Worm (Caenorhabditis elegans) whole organism, young adult: ENCODE results near the gene bed-3.

Experiments
- B0035.1 ChIP-seq: sonication (generic microtip); optimal IDR thresholded peaks from 2 replicates; lab custom pipeline; 2016; ENCODE audit warnings: missing genetic modification characterization, mild to moderate bottlenecking, missing compliant biosample characterization, missing genotype, missing genetic modification reagents
- F22D6.2 ChIP-seq: sonication (generic microtip); optimal IDR thresholded peaks from 2 replicates; lab custom pipeline; 2016; ENCODE audit warnings: mild to moderate bottlenecking, missing genetic modification characterization, missing compliant biosample characterization
- F37B4.10 ChIP-seq: fragments of 200-800 bp; sonication (Bioruptor generic); IDR thresholded peaks from 2 replicates; pipeline ENCODE4 v1.3.6; 2022; ENCODE audit warnings: missing genetic modification characterization, missing compliant biosample characterization
- K11D2.4 ChIP-seq: fragments of 200-800 bp; sonication (Bioruptor generic); IDR thresholded peaks from 2 replicates; pipeline ENCODE4 v1.3.6; 2022; ENCODE audit warnings: missing genetic modification reagents, missing genetic modification characterization, missing compliant biosample characterization
- Y53G8AR.9 ChIP-seq: fragments of 200-800 bp; sonication (Bioruptor generic); conservative IDR thresholded peaks from 2 replicates; pipeline ENCODE4 v1.3.6; 2022; ENCODE audit warnings: missing genetic modification reagents, missing genetic modification characterization, missing compliant biosample characterization
- Y79H2A.3 ChIP-seq: fragments of 200-800 bp; sonication (Bioruptor generic); conservative IDR thresholded peaks from 2 replicates; pipeline ENCODE4 v1.3.6; 2022; ENCODE audit warnings: missing genetic modification reagents, missing genetic modification characterization, missing compliant biosample characterization
- Y95B8A.8 ChIP-seq: fragments of 200-800 bp; sonication (Bioruptor generic); IDR thresholded peaks from 2 replicates; pipeline ENCODE4 v1.3.6; 2022; ENCODE audit warnings: missing genetic modification reagents, missing genetic modification characterization, missing compliant biosample characterization
- ZK185.1 ChIP-seq: sonication (generic microtip); optimal IDR thresholded peaks from 2 replicates; lab custom pipeline; 2016; ENCODE audit warnings: mild to moderate bottlenecking, missing genetic modification characterization, missing compliant biosample characterization; ENCODE audit not compliant: poor library complexity, severe bottlenecking
- attf-5 ChIP-seq: fragments of 200-800 bp; sonication (Bioruptor generic); optimal IDR thresholded peaks from 2 replicates; lab custom pipeline; 2018; ENCODE audit warnings: mild to moderate bottlenecking, missing genetic modification characterization, missing compliant biosample characterization
- bed-1 ChIP-seq: fragments of 200-800 bp; sonication (Bioruptor generic); IDR thresholded peaks from 2 replicates; pipeline ENCODE4 v1.3.6; 2022; ENCODE audit warnings: missing genetic modification reagents, missing genetic modification characterization, missing compliant biosample characterization
- bed-2 ChIP-seq: fragments of 200-800 bp; sonication (Bioruptor generic); IDR thresholded peaks from 2 replicates; pipeline ENCODE4 v1.3.6; 2022; ENCODE audit warnings: missing genetic modification reagents, missing genetic modification characterization, missing compliant biosample characterization
- cebp-1 ChIP-seq, 2 experiments: fragments of 200-800 bp in 1 of 2; sonication (Bioruptor generic) in 1 of 2; sonication (generic microtip) in 1 of 2; IDR thresholded peaks in 1 of 2; optimal IDR thresholded peaks in 1 of 2; 2 replicates each; pipeline versions ENCODE4 v1.3.6 to Lab custom; 2017 to 2022; ENCODE audit warnings: missing compliant biosample characterization in 2 of 2, missing genetic modification characterization in 2 of 2, mild to moderate bottlenecking in 1 of 2, missing genetic modification reagents in 1 of 2, moderate library complexity in 1 of 2
- ceh-79 ChIP-seq: sonication (generic microtip); optimal IDR thresholded peaks from 2 replicates; lab custom pipeline; 2017; ENCODE audit warnings: mild to moderate bottlenecking, missing genetic modification characterization, missing compliant biosample characterization
- dox-1 ChIP-seq: fragments of 200-800 bp; sonication (Bioruptor generic); IDR thresholded peaks from 2 replicates; pipeline ENCODE4 v1.3.6; 2022; ENCODE audit warnings: missing genetic modification reagents, missing genetic modification characterization, missing compliant biosample characterization
- dpff-1 ChIP-seq: sonication (generic microtip); optimal IDR thresholded peaks from 2 replicates; lab custom pipeline; 2017; ENCODE audit warnings: mild to moderate bottlenecking, missing genetic modification characterization, missing compliant biosample characterization
- efl-1 ChIP-seq: fragments of 150-350 bp; optimal IDR thresholded peaks from 2 replicates; lab custom pipeline; 2014; ENCODE audit warnings: missing biosample characterization, missing genetic modification reagents, missing genetic modification characterization
- egl-18 ChIP-seq: fragments of 200-800 bp; sonication (Bioruptor generic); IDR thresholded peaks from 2 replicates; pipeline ENCODE4 v1.3.6; 2022; ENCODE audit warnings: missing genetic modification reagents, missing genetic modification characterization, missing compliant biosample characterization
- egl-44 ChIP-seq: fragments of 200-800 bp; sonication (Bioruptor generic); IDR thresholded peaks from 2 replicates; pipeline ENCODE4 v1.3.6; 2022; ENCODE audit warnings: missing genetic modification reagents, missing genetic modification characterization, missing compliant biosample characterization
- ets-4 ChIP-seq: fragments of 200-800 bp; sonication (Bioruptor generic); optimal IDR thresholded peaks from 2 replicates; lab custom pipeline; 2018; ENCODE audit warnings: mild to moderate bottlenecking, missing genetic modification characterization, missing compliant biosample characterization
- hlh-12 ChIP-seq: sonication (generic microtip); optimal IDR thresholded peaks from 2 replicates; lab custom pipeline; 2016; ENCODE audit warnings: missing genetic modification characterization, missing compliant biosample characterization
- hmg-1.2 ChIP-seq: fragments of 200-800 bp; sonication (Bioruptor generic); IDR thresholded peaks from 2 replicates; pipeline ENCODE4 v1.3.6; 2022; ENCODE audit warnings: missing genetic modification reagents, missing genetic modification characterization, missing compliant biosample characterization
- hrde-1 ChIP-seq: sonication (generic microtip); optimal IDR thresholded peaks from 2 replicates; lab custom pipeline; 2016; ENCODE audit warnings: missing genetic modification characterization, mild to moderate bottlenecking, missing compliant biosample characterization, moderate library complexity, missing genotype, missing genetic modification reagents, borderline replicate concordance
- hsf-1 ChIP-seq: fragments of 200-800 bp; sonication (Bioruptor generic); IDR thresholded peaks from 2 replicates; pipeline ENCODE4 v1.3.6; 2022; ENCODE audit warnings: missing genetic modification reagents, missing genetic modification characterization, missing compliant biosample characterization
- let-526 ChIP-seq: fragments of 200-800 bp; sonication (Bioruptor generic); IDR thresholded peaks from 2 replicates; pipeline ENCODE4 v1.3.6; 2022; ENCODE audit warnings: missing genetic modification reagents, missing genetic modification characterization, missing compliant biosample characterization
- let-607 ChIP-seq, 2 experiments: fragments of 200-800 bp in 1 of 2; sonication (Bioruptor generic) in 1 of 2; sonication (generic microtip) in 1 of 2; optimal IDR thresholded peaks; 2 replicates each; lab custom pipeline; 2016 to 2018; ENCODE audit warnings: mild to moderate bottlenecking in 2 of 2, missing compliant biosample characterization in 2 of 2, missing genetic modification characterization in 2 of 2, moderate library complexity in 2 of 2, missing genotype in 1 of 2
- lin-26 ChIP-seq: fragments of 200-800 bp; sonication (Bioruptor generic); IDR thresholded peaks from 2 replicates; pipeline ENCODE4 v1.3.6; 2022; ENCODE audit warnings: missing genetic modification reagents, missing genetic modification characterization, missing compliant biosample characterization
- lin-40 ChIP-seq: sonication (generic microtip); optimal IDR thresholded peaks from 2 replicates; lab custom pipeline; 2016; ENCODE audit warnings: missing genetic modification characterization, mild to moderate bottlenecking, missing compliant biosample characterization, missing genotype, missing genetic modification reagents
- lin-54 ChIP-seq: fragments of 200-800 bp; sonication (Bioruptor generic); optimal IDR thresholded peaks from 2 replicates; lab custom pipeline; 2018; ENCODE audit warnings: mild to moderate bottlenecking, missing genetic modification characterization, missing compliant biosample characterization
- lir-1 ChIP-seq: fragments of 200-800 bp; sonication (Bioruptor generic); conservative IDR thresholded peaks from 2 replicates; pipeline ENCODE4 v1.3.6; 2022; ENCODE audit warnings: missing genetic modification reagents, missing genetic modification characterization, missing compliant biosample characterization
- madf-10 ChIP-seq: sonication (generic microtip); optimal IDR thresholded peaks from 2 replicates; lab custom pipeline; 2016; ENCODE audit warnings: mild to moderate bottlenecking, missing genetic modification characterization, missing compliant biosample characterization
- madf-3 ChIP-seq: fragments of 200-800 bp; sonication (Bioruptor generic); IDR thresholded peaks from 2 replicates; pipeline ENCODE4 v1.3.6; 2022; ENCODE audit warnings: missing genetic modification reagents, missing genetic modification characterization, missing compliant biosample characterization
- mcd-1 ChIP-seq: fragments of 200-800 bp; sonication (Bioruptor generic); IDR thresholded peaks from 2 replicates; pipeline ENCODE4 v1.3.6; 2022; ENCODE audit warnings: missing genetic modification reagents, missing genetic modification characterization, missing compliant biosample characterization
- nfya-1 ChIP-seq: sonication (generic microtip); optimal IDR thresholded peaks from 2 replicates; lab custom pipeline; 2017; ENCODE audit warnings: antibody characterized with exemption, missing compliant biosample characterization, missing genetic modification characterization, borderline replicate concordance; ENCODE audit not compliant: insufficient read depth
- nfyb-1 ChIP-seq: fragments of 200-800 bp; sonication (Bioruptor generic); IDR thresholded peaks from 2 replicates; pipeline ENCODE4 v1.3.6; 2022; ENCODE audit warnings: missing genetic modification reagents, missing genetic modification characterization, missing compliant biosample characterization
- nhr-120 ChIP-seq: fragments of 200-800 bp; sonication (Bioruptor generic); IDR thresholded peaks from 2 replicates; pipeline ENCODE4 v1.3.6; 2022; ENCODE audit warnings: missing genetic modification characterization, missing compliant biosample characterization
- nhr-179 ChIP-seq: sonication (generic microtip); optimal IDR thresholded peaks from 2 replicates; lab custom pipeline; 2016; ENCODE audit warnings: mild to moderate bottlenecking, missing genetic modification characterization, missing compliant biosample characterization
- nhr-80 ChIP-seq: sonication (generic microtip); optimal IDR thresholded peaks from 2 replicates; lab custom pipeline; 2016; ENCODE audit warnings: missing genetic modification characterization, missing compliant biosample characterization
- pha-4 ChIP-seq: fragments of 150-350 bp; sonication (generic microtip); optimal IDR thresholded peaks from 2 replicates; lab custom pipeline; 2014; ENCODE audit warnings: missing biosample characterization, missing genetic modification reagents, missing genetic modification characterization
- repo-1 ChIP-seq: sonication (generic microtip); optimal IDR thresholded peaks from 2 replicates; lab custom pipeline; 2017; ENCODE audit warnings: mild to moderate bottlenecking, missing genetic modification characterization, missing compliant biosample characterization
- sdz-38 ChIP-seq: sonication (generic microtip); optimal IDR thresholded peaks from 2 replicates; lab custom pipeline; 2016; ENCODE audit warnings: missing genotype, missing genetic modification characterization, missing compliant biosample characterization
- sea-2 ChIP-seq: fragments of 200-800 bp; sonication (Bioruptor generic); IDR thresholded peaks from 2 replicates; pipeline ENCODE4 v1.3.6; 2022; ENCODE audit warnings: missing genetic modification characterization, missing compliant biosample characterization
- snpc-1.1 ChIP-seq: sonication (generic microtip); optimal IDR thresholded peaks from 2 replicates; lab custom pipeline; 2017; ENCODE audit warnings: missing genetic modification characterization, mild to moderate bottlenecking, missing compliant biosample characterization, antibody characterized with exemption, moderate library complexity, missing genotype, missing genetic modification reagents; ENCODE audit not compliant: insufficient read depth
- snpc-3.4 ChIP-seq: sonication (generic microtip); optimal IDR thresholded peaks from 2 replicates; lab custom pipeline; 2017; ENCODE audit warnings: missing genetic modification characterization, mild to moderate bottlenecking, missing compliant biosample characterization, antibody characterized with exemption, moderate library complexity, missing genotype, missing genetic modification reagents
- tlf-1 ChIP-seq: fragments of 200-800 bp; sonication (Bioruptor generic); optimal IDR thresholded peaks from 2 replicates; lab custom pipeline; 2018; ENCODE audit warnings: mild to moderate bottlenecking, missing genetic modification characterization, missing compliant biosample characterization
- zfh-2 ChIP-seq: fragments of 200-800 bp; sonication (Bioruptor generic); conservative IDR thresholded peaks from 2 replicates; pipeline ENCODE4 v1.3.6; 2022; ENCODE audit warnings: missing genetic modification reagents, missing genetic modification characterization, missing compliant biosample characterization
- ztf-6 ChIP-seq: fragments of 200-800 bp; sonication (Bioruptor generic); IDR thresholded peaks from 2 replicates; pipeline ENCODE4 v1.3.6; 2022; ENCODE audit warnings: missing genetic modification reagents, missing genetic modification characterization, missing compliant biosample characterization

bed-3 gene

DNA sequence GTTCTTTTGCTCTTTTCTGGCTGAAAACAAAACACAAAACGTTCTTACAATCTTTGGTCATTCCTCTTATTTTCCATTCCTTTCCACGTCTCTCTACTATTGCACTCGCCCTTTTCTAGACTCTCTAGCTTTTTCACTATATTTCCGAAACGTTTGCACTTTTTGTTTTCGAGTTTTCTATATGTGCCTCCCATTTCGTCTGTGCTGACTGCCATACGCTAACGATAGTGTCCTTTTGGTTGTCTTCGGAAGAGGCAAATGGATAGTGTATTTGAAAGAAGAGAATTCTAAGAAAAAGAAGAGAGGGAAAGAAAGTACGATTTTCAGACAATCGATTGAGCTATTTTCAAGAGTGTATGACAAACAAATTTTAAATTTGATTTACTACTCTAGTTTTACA is 43.5 kb upstream of the bed-3 start:
- TF ChIP-seq nhr-80 (tag; lab: Kevin White, UChicago) (peak; percentile 62), B0035.1 (tag; lab: Kevin White, UChicago) (no peak), F22D6.2 (no peak)
- TF ChIP-seq, all 124 proteins: peak for 1

DNA sequence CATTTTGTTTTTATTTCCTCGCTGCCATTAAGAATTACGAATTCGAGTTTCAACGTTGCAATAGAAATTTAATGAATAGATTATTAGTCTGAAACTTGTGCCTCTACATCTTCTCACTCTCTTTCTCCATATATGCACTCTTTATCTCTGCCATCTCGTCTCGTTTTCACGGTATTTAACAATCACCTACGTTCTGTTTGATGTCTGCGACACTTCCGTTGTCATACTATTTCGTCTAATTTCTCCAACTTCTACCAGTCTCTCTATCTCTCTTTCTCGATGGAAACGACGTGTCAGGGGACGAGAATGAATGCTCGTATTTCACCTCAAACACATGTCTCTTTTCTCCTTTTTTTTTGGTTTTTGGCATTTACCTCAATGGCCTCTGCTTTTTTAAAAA is 42.5 kb upstream of the bed-3 start:
- no peak for TF ChIP-seq ztf-6 (GFP tag; lab: Robert Waterston, UW)
- no peak for TF ChIP-seq bed-1
- TF ChIP-seq hsf-1 (GFP tag; lab: Robert Waterston, UW) = no peak
- no peak for TF ChIP-seq K11D2.4 (GFP tag; lab: Robert Waterston, UW)
- TF ChIP-seq mcd-1 (GFP tag; lab: Robert Waterston, UW) = 0 out of 2 replicates have a peak, but pooled peaks have one; percentile 35
- TF ChIP-seq dpff-1 (tag; lab: Kevin White, UChicago) = no peak
- peak; percentile 53 for TF ChIP-seq nhr-80 (tag; lab: Kevin White, UChicago)
- TF ChIP-seq lin-54 = no peak
- TF ChIP-seq bed-2 (GFP tag; lab: Robert Waterston, UW) = no peak
- no peak for TF ChIP-seq tlf-1 (GFP tag; lab: Kevin White, UChicago)
- TF ChIP-seq nfyb-1 = peak; percentile 22; the same call in 1 of the 2 replicates
- TF ChIP-seq repo-1 = no peak
- peak; percentile 36 for TF ChIP-seq ZK185.1 (tag; lab: Kevin White, UChicago)
- TF ChIP-seq madf-3 (GFP tag; lab: Robert Waterston, UW) = no peak
- peak; percentile 80; the same call in 1 of the 2 replicates for TF ChIP-seq hmg-1.2 (GFP tag; lab: Robert Waterston, UW)
- TF ChIP-seq Y95B8A.8 (GFP tag; lab: Robert Waterston, UW) = no peak
- TF ChIP-seq nhr-179 (tag; lab: Kevin White, UChicago) = no peak
- 0 out of 2 replicates have a peak, but pooled peaks have one; percentile 21 for TF ChIP-seq dox-1 (GFP tag; lab: Robert Waterston, UW)
- TF ChIP-seq egl-44 (GFP tag; lab: Robert Waterston, UW) = no peak
- no peak for TF ChIP-seq sdz-38 (tag; lab: Kevin White, UChicago)
- no peak for TF ChIP-seq let-526 (GFP tag; lab: Robert Waterston, UW)
- no peak for TF ChIP-seq cebp-1 (GFP tag; IDR thresholded peaks at IDR 0.05; lab: Robert Waterston, UW)
- peak; percentile 61 for TF ChIP-seq cebp-1 (tag; optimal IDR thresholded peaks at IDR 0.05; lab: Kevin White, UChicago)
- no peak for TF ChIP-seq F37B4.10 (GFP tag; lab: Robert Waterston, UW)
- no peak for TF ChIP-seq zfh-2 (GFP tag; lab: Robert Waterston, UW)
- TF ChIP-seq ets-4 (GFP tag; lab: Kevin White, UChicago) = no peak
- TF ChIP-seq lir-1 (GFP tag; lab: Robert Waterston, UW) = no peak
- peak; percentile 16 for TF ChIP-seq lin-40 (tag; lab: Kevin White, UChicago)
- no peak for TF ChIP-seq Y53G8AR.9 (GFP tag; lab: Robert Waterston, UW)
- no peak for TF ChIP-seq hlh-12
- TF ChIP-seq egl-18 (GFP tag; lab: Robert Waterston, UW) = no peak
- TF ChIP-seq attf-5 = peak; percentile 51
- TF ChIP-seq pha-4 = no peak
- TF ChIP-seq B0035.1 (tag; lab: Kevin White, UChicago) = no peak
- no peak for TF ChIP-seq lin-26 (GFP tag; lab: Robert Waterston, UW)
- no peak for TF ChIP-seq let-607 (tag; optimal IDR thresholded peaks at IDR 0.05; lab: Kevin White, UChicago)
- no peak for TF ChIP-seq sea-2 (GFP tag; lab: Robert Waterston, UW)
- TF ChIP-seq snpc-3.4 (tag; lab: Kevin White, UChicago) = no peak
- TF ChIP-seq hrde-1 (tag; lab: Kevin White, UChicago) = no peak
- no peak for TF ChIP-seq nhr-120 (GFP tag; lab: Robert Waterston, UW)
- no peak for TF ChIP-seq nfya-1
- no peak for TF ChIP-seq ceh-79 (tag; lab: Kevin White, UChicago)
- TF ChIP-seq Y79H2A.3 (GFP tag; lab: Robert Waterston, UW) = no peak
- TF ChIP-seq F22D6.2 = no peak
- no peak for TF ChIP-seq efl-1 (GFP tag; lab: Kevin White, UChicago)
- TF ChIP-seq madf-10 (tag; lab: Kevin White, UChicago) = peak; percentile 9
- TF ChIP-seq snpc-1.1 (tag; lab: Kevin White, UChicago) = no peak
